Worm (Caenorhabditis elegans): Measurements from ENCODE around the gene tsen-2.

Gene tsen-2

ce11 chrIII:11870009-11870408 lies 28.1 kb downstream of the tsen-2 start (continued):
- TF ChIP-seq hlh-26 (GFP tag; conservative IDR thresholded peaks at IDR 0.05) (no peak), xnd-1 (tag; optimal IDR thresholded peaks at IDR 0.05) (no peak), nhr-80 (tag; optimal IDR thresholded peaks at IDR 0.05) (peak; percentile 88), Y67H2A.10 (GFP tag; conservative IDR thresholded peaks at IDR 0.05) (peak; percentile 49; the same call in 1 of the 2 replicates), pbrm-1 (GFP tag; IDR thresholded peaks at IDR 0.05) (peak; percentile 28; the same call in 1 of the 2 replicates), cebp-1 (GFP tag; IDR thresholded peaks at IDR 0.05) (peak; percentile 53; the same call in 1 of the 2 replicates), cebp-1 (tag; optimal IDR thresholded peaks at IDR 0.05) (peak; percentile 78), F49E8.2 (tag; optimal IDR thresholded peaks at IDR 0.05; ENCODE audit: insufficient read depth) (no peak), zfh-2 (GFP tag; conservative IDR thresholded peaks at IDR 0.05) (peak; percentile 93), dox-1 (GFP tag; IDR thresholded peaks at IDR 0.05) (peak; percentile 89), F37B4.10 (GFP tag; IDR thresholded peaks at IDR 0.05) (no peak), lin-26 (GFP tag; IDR thresholded peaks at IDR 0.05) (peak; percentile 28; the same call in 1 of the 2 replicates), lsy-27 (tag; optimal IDR thresholded peaks at IDR 0.05; ENCODE audit: borderline replicate concordance, insufficient read depth) (no peak), let-607 (tag; optimal IDR thresholded peaks at IDR 0.05) (peak; percentile 14 to 16), rpc-1 (optimal IDR thresholded peaks at IDR 0.05) (no peak), rpc-1 (tag; optimal IDR thresholded peaks at IDR 0.05) (no peak), T26A5.8 (tag; optimal IDR thresholded peaks at IDR 0.05) (no peak), lir-1 (GFP tag; conservative IDR thresholded peaks at IDR 0.05) (no peak; the same call in 1 of the 2 replicates), nfya-2 (GFP tag; IDR thresholded peaks at IDR 0.05) (no peak), ZK185.1 (tag; optimal IDR thresholded peaks at IDR 0.05; ENCODE audit: poor library complexity, severe bottlenecking) (no peak), athp-1 (tag; optimal IDR thresholded peaks at IDR 0.05) (no peak), F57C9.4 (tag; optimal IDR thresholded peaks at IDR 0.05) (no peak), rcor-1 (GFP tag; IDR thresholded peaks at IDR 0.05) (no peak), sptf-2 (GFP tag; optimal IDR thresholded peaks at IDR 0.05) (no peak), attf-5 (GFP tag; optimal IDR thresholded peaks at IDR 0.05) (peak; percentile 92), B0336.3 (GFP tag; IDR thresholded peaks at IDR 0.05) (0 out of 2 replicates have a peak, but pooled peaks have one; percentile 16), mcd-1 (GFP tag; IDR thresholded peaks at IDR 0.05) (peak; percentile 67), ceh-100 (GFP tag; IDR thresholded peaks at IDR 0.05) (peak; percentile 62; the same call in 1 of the 2 replicates), bed-2 (GFP tag; IDR thresholded peaks at IDR 0.05) (0 out of 2 replicates have a peak, but pooled peaks have one; percentile 21), ceh-58 (GFP tag; IDR thresholded peaks at IDR 0.05) (no peak), ceh-27 (GFP tag; optimal IDR thresholded peaks at IDR 0.05) (peak; percentile 93), somi-1 (GFP tag; optimal IDR thresholded peaks at IDR 0.05) (peak; percentile 44), aptf-2 (GFP tag; conservative IDR thresholded peaks at IDR 0.05) (peak; percentile 51; the same call in 1 of the 2 replicates), aptf-3 (GFP tag; IDR thresholded peaks at IDR 0.05) (no peak), lin-54 (GFP tag; optimal IDR thresholded peaks at IDR 0.05) (peak; percentile 1), K12H6.12 (tag; optimal IDR thresholded peaks at IDR 0.05) (peak; percentile 88), F23B12.7 (tag; optimal IDR thresholded peaks at IDR 0.05; ENCODE audit: insufficient read depth) (peak; percentile 29)

ce11 chrIII:11869231-11869912 lies 28.7 kb downstream of the tsen-2 start, which contains the start of gene taf-12:
taf-12 (minus strand) TSS chrIII:11869281.
- peak; percentile 73 for TF ChIP-seq ceh-91 (GFP tag; IDR thresholded peaks at IDR 0.05)
- TF ChIP-seq madf-6 (GFP tag; IDR thresholded peaks at IDR 0.05), result peak; percentile 97
- TF ChIP-seq akir-1 (GFP tag; optimal IDR thresholded peaks at IDR 0.05), result no peak
- TF ChIP-seq rcor-1 (GFP tag; IDR thresholded peaks at IDR 0.05), result no peak
- no peak for TF ChIP-seq ztf-6 (GFP tag; IDR thresholded peaks at IDR 0.05)
- TF ChIP-seq nfya-2 (GFP tag; IDR thresholded peaks at IDR 0.05), result 0 out of 2 replicates have a peak, but pooled peaks have one; percentile 16
- peak in 1 of 3 experiments; percentile 14 for TF ChIP-seq lin-35 (GFP tag; optimal IDR thresholded peaks at IDR 0.05)
- TF ChIP-seq ztf-18 (tag; optimal IDR thresholded peaks at IDR 0.05), result no peak
- no peak for TF ChIP-seq Y95B8A.8 (GFP tag; IDR thresholded peaks at IDR 0.05)
- 0 out of 2 replicates have a peak, but pooled peaks have one; percentile 15 for TF ChIP-seq hmg-1.2 (GFP tag; IDR thresholded peaks at IDR 0.05)
- TF ChIP-seq lsy-27 (tag; optimal IDR thresholded peaks at IDR 0.05; ENCODE audit: borderline replicate concordance, insufficient read depth), result no peak
- TF ChIP-seq snpc-3.4 (tag; optimal IDR thresholded peaks at IDR 0.05), result peak; percentile 7
- TF ChIP-seq mel-28 (tag; optimal IDR thresholded peaks at IDR 0.05; ENCODE audit: borderline replicate concordance), result no peak
- TF ChIP-seq K11D2.4 (GFP tag; IDR thresholded peaks at IDR 0.05), result no peak

Data from whole organism, young adult.